Fruit fly (Drosophila melanogaster) whole organism, embryonic: ENCODE results near the gene LysD.

Experiments
- Blimp-1 ChIP-seq: fragments of 200-800 bp; sonication (Bioruptor generic); optimal IDR thresholded peaks from 3 replicates; lab custom pipeline; 2018; ENCODE audit warnings: missing biosample characterization, missing genetic modification characterization, mild to moderate bottlenecking, moderate library complexity, missing genetic modification reagents
- CG10654 ChIP-seq: fragments of 200-800 bp; sonication (Bioruptor generic); optimal IDR thresholded peaks from 2 replicates; lab custom pipeline; 2016; ENCODE audit warnings: missing biosample characterization, missing genetic modification characterization
- CG10959 ChIP-seq: fragments of 200-800 bp; sonication (Bioruptor generic); IDR thresholded peaks from 2 replicates; pipeline ENCODE4 v1.3.6; 2022; ENCODE audit warnings: missing biosample characterization, missing genetic modification characterization
- CG10979 ChIP-seq: fragments of 200-800 bp; sonication (Bioruptor generic); optimal IDR thresholded peaks from 2 replicates; lab custom pipeline; 2018; ENCODE audit warnings: missing biosample characterization, mild to moderate bottlenecking, missing genetic modification characterization, moderate library complexity
- CG11093 ChIP-seq: fragments of 200-800 bp; sonication (Bioruptor generic); IDR thresholded peaks from 3 replicates; pipeline ENCODE4 v1.3.6; 2022; ENCODE audit warnings: missing biosample characterization, missing genetic modification characterization
- CG11560 ChIP-seq: fragments of 200-800 bp; sonication (Bioruptor generic); IDR thresholded peaks from 3 replicates; pipeline ENCODE4 v1.3.6; 2022; ENCODE audit warnings: missing biosample characterization, missing genetic modification characterization
- CG12391 ChIP-seq: fragments of 200-800 bp; sonication (Bioruptor generic); optimal IDR thresholded peaks from 3 replicates; lab custom pipeline; 2018; ENCODE audit warnings: missing biosample characterization, mild to moderate bottlenecking, missing genetic modification characterization, moderate library complexity
- CG15601 ChIP-seq: fragments of 200-800 bp; sonication (Bioruptor generic); optimal IDR thresholded peaks from 3 replicates; lab custom pipeline; 2019; ENCODE audit warnings: missing biosample characterization, mild to moderate bottlenecking, missing genetic modification characterization, moderate library complexity
- CG17361 ChIP-seq: fragments of 200-800 bp; sonication (Bioruptor generic); IDR thresholded peaks from 3 replicates; pipeline ENCODE4 v1.3.6; 2022; ENCODE audit warnings: missing biosample characterization, missing genetic modification characterization
- CG1792 ChIP-seq: fragments of 200-800 bp; sonication (Bioruptor generic); optimal IDR thresholded peaks from 2 replicates; lab custom pipeline; 2016; ENCODE audit warnings: missing biosample characterization, missing genetic modification characterization
- CG18262 ChIP-seq: fragments of 200-800 bp; optimal IDR thresholded peaks from 3 replicates; lab custom pipeline; 2019; ENCODE audit warnings: missing biosample characterization, mild to moderate bottlenecking, missing genetic modification characterization, moderate library complexity
- CG2889 ChIP-seq: fragments of 200-800 bp; sonication (Bioruptor generic); IDR thresholded peaks from 3 replicates; pipeline ENCODE4 v1.3.6; 2022; ENCODE audit warnings: missing biosample characterization, missing genetic modification characterization
- CG33557 ChIP-seq: fragments of 200-800 bp; sonication (Bioruptor generic); optimal IDR thresholded peaks from 2 replicates; lab custom pipeline; 2019; ENCODE audit warnings: missing biosample characterization, mild to moderate bottlenecking, missing genetic modification characterization, moderate library complexity
- CG4328 ChIP-seq: fragments of 200-800 bp; sonication (Bioruptor generic); optimal IDR thresholded peaks from 3 replicates; lab custom pipeline; 2017; ENCODE audit warnings: missing biosample characterization, missing genetic modification reagents, missing genetic modification characterization
- CG6272 ChIP-seq: fragments of 200-800 bp; sonication (Bioruptor generic); IDR thresholded peaks from 2 replicates; pipeline ENCODE4 v1.3.6; 2022; ENCODE audit warnings: missing biosample characterization, missing genetic modification characterization
- CG7271 ChIP-seq: fragments of 200-800 bp; sonication (Bioruptor generic); optimal IDR thresholded peaks from 2 replicates; lab custom pipeline; 2018; ENCODE audit warnings: missing biosample characterization, mild to moderate bottlenecking, missing genetic modification characterization, moderate library complexity
- CG8290 ChIP-seq, 3 experiments: fragments of 200-800 bp; sonication (Bioruptor generic); optimal IDR thresholded peaks; 2 replicates each; lab custom pipeline; 2016 to 2019; ENCODE audit warnings: missing biosample characterization in 3 of 3, missing genetic modification characterization in 3 of 3, mild to moderate bottlenecking in 2 of 3, moderate library complexity in 1 of 3
- Fer1 ChIP-seq: fragments of 200-800 bp; sonication (Bioruptor generic); optimal IDR thresholded peaks from 2 replicates; lab custom pipeline; 2017; ENCODE audit warnings: missing biosample characterization, mild to moderate bottlenecking, missing genetic modification characterization
- HmgD ChIP-seq: fragments of 200-800 bp; sonication (Bioruptor generic); optimal IDR thresholded peaks from 3 replicates; lab custom pipeline; 2016; ENCODE audit warnings: missing biosample characterization, missing genetic modification characterization
- Hr78 ChIP-seq, 2 experiments: fragments of 200-800 bp in 1 of 2; fragments of >200 bp in 1 of 2; sonication (Bioruptor generic) in 1 of 2; optimal IDR thresholded peaks; 2 replicates each; lab custom pipeline; 2017 to 2019; ENCODE audit warnings: missing biosample characterization in 2 of 2, missing genetic modification characterization in 2 of 2, mild to moderate bottlenecking in 1 of 2, moderate library complexity in 1 of 2
- Lhr ChIP-seq: fragments of 200-800 bp; sonication (Bioruptor generic); optimal IDR thresholded peaks from 3 replicates; lab custom pipeline; 2017; ENCODE audit warnings: mild to moderate bottlenecking, missing biosample characterization, missing genetic modification reagents, missing genetic modification characterization
- Lim3 ChIP-seq: fragments of 200-800 bp; sonication (Bioruptor generic); IDR thresholded peaks from 2 replicates; pipeline ENCODE4 v1.3.6; 2022; ENCODE audit warnings: missing biosample characterization, missing genetic modification characterization
- Lpt ChIP-seq: fragments of >200 bp; optimal IDR thresholded peaks from 2 replicates; lab custom pipeline; 2018; ENCODE audit warnings: missing biosample characterization, missing genetic modification characterization
- Myb ChIP-seq: fragments of 200-800 bp; sonication (Bioruptor generic); optimal IDR thresholded peaks from 2 replicates; lab custom pipeline; 2016; ENCODE audit warnings: missing biosample characterization, missing genetic modification characterization
- NC2β ChIP-seq: fragments of 200-800 bp; sonication (Bioruptor generic); optimal IDR thresholded peaks from 2 replicates; lab custom pipeline; 2016; ENCODE audit warnings: missing biosample characterization, missing genetic modification characterization
- amos ChIP-seq: fragments of 200-800 bp; sonication (Bioruptor generic); IDR thresholded peaks from 2 replicates; pipeline ENCODE4 v1.3.6; 2022; ENCODE audit warnings: missing biosample characterization, missing genetic modification characterization; ENCODE audit not compliant: partially characterized antibody
- aop ChIP-seq: fragments of 200-800 bp; sonication (Bioruptor generic); IDR thresholded peaks from 2 replicates; pipeline ENCODE4 v1.3.6; 2022; ENCODE audit warnings: missing biosample characterization, missing genetic modification characterization
- chif ChIP-seq, 2 experiments: fragments of 200-800 bp; sonication (Bioruptor generic); optimal IDR thresholded peaks; 3 replicates each; lab custom pipeline; 2016; ENCODE audit warnings: missing biosample characterization in 2 of 2, missing genetic modification characterization in 2 of 2
- chm ChIP-seq: fragments of 200-800 bp; sonication (Bioruptor generic); IDR thresholded peaks from 2 replicates; pipeline ENCODE4 v1.3.6; 2022; ENCODE audit warnings: missing biosample characterization, missing genetic modification characterization
- crc ChIP-seq: fragments of 200-800 bp; sonication (Bioruptor generic); optimal IDR thresholded peaks from 2 replicates; lab custom pipeline; 2016; ENCODE audit warnings: missing biosample characterization, missing genetic modification characterization
- croc ChIP-seq: fragments of 200-800 bp; sonication (Bioruptor generic); conservative IDR thresholded peaks from 3 replicates; pipeline ENCODE4 v1.3.6; 2022; ENCODE audit warnings: missing biosample characterization, missing genetic modification characterization
- emc ChIP-seq: fragments of 200-800 bp; sonication (Bioruptor generic); optimal IDR thresholded peaks from 2 replicates; lab custom pipeline; 2016; ENCODE audit warnings: missing biosample characterization, missing genetic modification characterization
- grau ChIP-seq: fragments of 200-800 bp; optimal IDR thresholded peaks from 3 replicates; lab custom pipeline; 2019; ENCODE audit warnings: missing biosample characterization, mild to moderate bottlenecking, missing genetic modification characterization, moderate library complexity
- jumu ChIP-seq: fragments of 200-800 bp; sonication (Bioruptor generic); optimal IDR thresholded peaks from 3 replicates; lab custom pipeline; 2016; ENCODE audit warnings: missing biosample characterization, missing genetic modification characterization
- kay ChIP-seq: fragments of 200-800 bp; sonication (Bioruptor generic); optimal IDR thresholded peaks from 2 replicates; lab custom pipeline; 2016; ENCODE audit warnings: missing biosample characterization, missing genetic modification characterization
- klu ChIP-seq: fragments of 200-800 bp; sonication (Bioruptor generic); IDR thresholded peaks from 2 replicates; pipeline ENCODE4 v1.3.6; 2022; ENCODE audit warnings: missing biosample characterization, missing genetic modification characterization
- lola ChIP-seq, 3 experiments: fragments of >200 bp in 2 of 3; fragments of 200-800 bp in 1 of 3; sonication (Bioruptor generic) in 1 of 3; optimal IDR thresholded peaks; 2 replicates each; lab custom pipeline; 2017 to 2019; ENCODE audit warnings: missing biosample characterization in 3 of 3, missing genetic modification characterization in 3 of 3, mild to moderate bottlenecking in 1 of 3, moderate library complexity in 1 of 3
- mam ChIP-seq: fragments of 200-800 bp; sonication (Bioruptor generic); optimal IDR thresholded peaks from 3 replicates; lab custom pipeline; 2016; ENCODE audit warnings: missing biosample characterization, missing genetic modification characterization
- pb ChIP-seq: fragments of 200-800 bp; sonication (Bioruptor generic); optimal IDR thresholded peaks from 3 replicates; lab custom pipeline; 2016; ENCODE audit warnings: missing biosample characterization, missing genetic modification characterization
- prd ChIP-seq, 3 experiments: fragments of >200 bp in 2 of 3; fragments of 200-800 bp in 1 of 3; sonication (Bioruptor generic) in 1 of 3; optimal IDR thresholded peaks in 2 of 3; IDR thresholded peaks in 1 of 3; 2 replicates in 2 of 3; 3 replicates in 1 of 3; pipeline versions ENCODE4 v1.3.6 to Lab custom; 2017 to 2022; ENCODE audit warnings: missing biosample characterization in 1 of 3, missing genetic modification characterization in 1 of 3
- pros ChIP-seq: fragments of 200-800 bp; sonication (Bioruptor generic); optimal IDR thresholded peaks from 3 replicates; lab custom pipeline; 2019; ENCODE audit warnings: missing biosample characterization, mild to moderate bottlenecking, missing genetic modification characterization, moderate library complexity
- ranshi ChIP-seq: fragments of 200-800 bp; sonication (Bioruptor generic); IDR thresholded peaks from 2 replicates; pipeline ENCODE4 v1.3.6; 2022; ENCODE audit warnings: missing biosample characterization, missing genetic modification characterization
- sima ChIP-seq: fragments of 200-800 bp; sonication (Bioruptor generic); optimal IDR thresholded peaks from 2 replicates; lab custom pipeline; 2016; ENCODE audit warnings: missing biosample characterization, missing genetic modification characterization
- sqz ChIP-seq: fragments of 200-800 bp; sonication (Bioruptor generic); optimal IDR thresholded peaks from 3 replicates; lab custom pipeline; 2018; ENCODE audit warnings: missing biosample characterization, mild to moderate bottlenecking, missing genetic modification characterization
- tap ChIP-seq: fragments of 200-800 bp; optimal IDR thresholded peaks from 3 replicates; lab custom pipeline; 2019; ENCODE audit warnings: missing biosample characterization, mild to moderate bottlenecking, missing genetic modification characterization, moderate library complexity
- trem ChIP-seq: fragments of 200-800 bp; optimal IDR thresholded peaks from 3 replicates; lab custom pipeline; 2019; ENCODE audit warnings: missing biosample characterization, mild to moderate bottlenecking, missing genetic modification characterization, moderate library complexity
- vnd ChIP-seq: fragments of 200-800 bp; sonication (Bioruptor generic); IDR thresholded peaks from 3 replicates; pipeline ENCODE4 v1.3.6; 2022; ENCODE audit warnings: missing biosample characterization, missing genetic modification characterization; ENCODE audit not compliant: partially characterized antibody

The LysD gene

dm6 chr3L:1166945-1167913 lies 43.8 kb downstream of the LysD start (continued):
- TF ChIP-seq crc (GFP tag; lab: Kevin White, UChicago) (peak; percentile 31), Myb (no peak), sqz (GFP tag; lab: Kevin White, UChicago) (peak; percentile 48), CG33557 (peak; percentile 31), CG4328 (no peak), sima (GFP tag; lab: Kevin White, UChicago) (no peak), CG10654 (GFP tag; lab: Kevin White, UChicago) (no peak), trem (peak; percentile 25), pros (GFP tag; lab: Kevin White, UChicago) (peak; percentile 84), CG17361 (GFP tag; lab: Robert Waterston, UW) (no peak), CG11560 (tag; lab: Robert Waterston, UW) (no peak), Hr78 (GFP tag; optimal IDR thresholded peaks at IDR 0.05; lab: Kevin White, UChicago) (peak in 1 of 2 experiments; percentile 7), CG10959 (GFP tag; lab: Robert Waterston, UW) (peak; percentile 56), croc (GFP tag; lab: Robert Waterston, UW) (peak; percentile 65), CG18262 (tag; lab: Kevin White, UChicago) (peak; percentile 77), amos (GFP tag; lab: Robert Waterston, UW) (no peak), CG2889 (GFP tag; lab: Robert Waterston, UW) (no peak), klu (GFP tag; lab: Robert Waterston, UW) (no peak), Lhr (no peak), Blimp-1 (GFP tag; lab: Kevin White, UChicago) (peak; percentile 48), CG1792 (GFP tag; lab: Kevin White, UChicago) (no peak), prd (optimal IDR thresholded peaks at IDR 0.05; lab: Kevin White, UChicago) (no peak), prd (GFP tag; IDR thresholded peaks at IDR 0.05; lab: Robert Waterston, UW) (peak; percentile 87), HmgD (GFP tag; lab: Kevin White, UChicago) (no peak), vnd (GFP tag; lab: Robert Waterston, UW) (no peak), CG11093 (GFP tag; lab: Robert Waterston, UW) (peak; percentile 39; the same call in 1 of the 3 replicates), jumu (peak; percentile 9), CG10979 (tag; lab: Kevin White, UChicago) (peak; percentile 69), lola (GFP tag; optimal IDR thresholded peaks at IDR 0.05; lab: Kevin White, UChicago) (peak in 1 of 3 experiments; percentile 39), mam (GFP tag; lab: Kevin White, UChicago) (peak; percentile 25), ranshi (GFP tag; lab: Robert Waterston, UW) (0 out of 2 replicates have a peak, but pooled peaks have one; percentile 28), Lim3 (GFP tag; lab: Robert Waterston, UW) (no peak), tap (tag; lab: Kevin White, UChicago) (no peak), Fer1 (GFP tag; lab: Kevin White, UChicago) (no peak), emc (GFP tag; lab: Kevin White, UChicago) (no peak), kay (GFP tag; lab: Kevin White, UChicago) (no peak), CG12391 (tag; lab: Kevin White, UChicago) (peak; percentile 52), NC2β (GFP tag; lab: Kevin White, UChicago) (no peak), CG15601 (tag; lab: Kevin White, UChicago) (peak; percentile 48), Lpt (no peak), CG6272 (GFP tag; lab: Robert Waterston, UW) (no peak), chif (GFP tag; optimal IDR thresholded peaks at IDR 0.05; lab: Kevin White, UChicago) (peak; percentile 36), pb (GFP tag; lab: Kevin White, UChicago) (no peak), CG8290 (GFP tag; optimal IDR thresholded peaks at IDR 0.05; lab: Kevin White, UChicago) (peak; percentile 59), CG8290 (tag; optimal IDR thresholded peaks at IDR 0.05; lab: Kevin White, UChicago) (no peak), chm (GFP tag; lab: Robert Waterston, UW) (no peak; the same call in 1 of the 2 replicates), CG7271 (tag; lab: Kevin White, UChicago) (no peak), grau (tag; lab: Kevin White, UChicago) (peak; percentile 19), aop (no peak)
